Fruit fly (Drosophila melanogaster): ENCODE data around the gene CG40485.

CG40485 gene

DNA sequence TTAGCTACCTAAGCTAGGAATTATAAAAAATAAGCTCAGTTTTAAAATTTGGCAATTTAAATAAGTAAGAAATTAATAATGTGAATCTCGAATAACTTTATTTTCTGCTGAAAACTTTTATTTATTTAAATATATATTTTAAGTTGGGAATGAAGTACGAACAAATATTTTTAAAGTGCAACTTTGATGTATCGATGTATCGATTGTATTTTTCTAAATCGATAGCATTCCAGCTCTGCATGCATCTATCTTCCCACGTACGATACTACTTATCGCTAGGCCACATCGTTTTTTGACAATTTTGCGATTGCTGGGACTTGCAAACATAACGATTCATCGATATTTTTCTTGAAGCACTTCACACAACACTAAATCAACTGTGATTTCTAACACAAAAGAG is 45.2 kb upstream of the CG40485 start (continued):
- TF ChIP-seq sens (GFP tag), result peak; percentile 64
- no peak for TF ChIP-seq CG1529 (GFP tag; optimal IDR thresholded peaks at IDR 0.05)
- TF ChIP-seq aop (GFP tag; IDR thresholded peaks at IDR 0.05), result no peak
- TF ChIP-seq Gug (GFP tag; IDR thresholded peaks at IDR 0.05), result no peak; the same call in 3 of the 4 replicates
- TF ChIP-seq CG17361 (GFP tag; IDR thresholded peaks at IDR 0.05), result peak; percentile 51; the same call in 2 of the 3 replicates
- TF ChIP-seq CG15269 (tag; optimal IDR thresholded peaks at IDR 0.05), result no peak
- no peak for TF ChIP-seq pum (GFP tag; optimal IDR thresholded peaks at IDR 0.05)
- no peak for TF ChIP-seq psq (GFP tag; optimal IDR thresholded peaks at IDR 0.05)
- TF ChIP-seq Xbp1 (GFP tag; optimal IDR thresholded peaks at IDR 0.05), result peak; percentile 23
- TF ChIP-seq CG13775 (GFP tag; optimal IDR thresholded peaks at IDR 0.05), result peak; percentile 30
- no peak for TF ChIP-seq CG7928 (GFP tag; optimal IDR thresholded peaks at IDR 0.05)
- TF ChIP-seq B-H2 (GFP tag; optimal IDR thresholded peaks at IDR 0.05), result no peak
- no peak for TF ChIP-seq Vsx1 (GFP tag; optimal IDR thresholded peaks at IDR 0.05)
- TF ChIP-seq CG7372 (GFP tag; IDR thresholded peaks at IDR 0.05), result no peak
- TF ChIP-seq CG4360 (GFP tag; IDR thresholded peaks at IDR 0.05), result no peak
- TF ChIP-seq Taf1 (GFP tag; IDR thresholded peaks at IDR 0.05), result no peak
- TF ChIP-seq CG7745 (tag; optimal IDR thresholded peaks at IDR 0.05), result no peak
- peak; percentile 50 for TF ChIP-seq CoRest (tag; optimal IDR thresholded peaks at IDR 0.05)
- TF ChIP-seq CG1603 (tag; optimal IDR thresholded peaks at IDR 0.05), result peak; percentile 61
- TF ChIP-seq CG12299 (tag; optimal IDR thresholded peaks at IDR 0.05), result no peak
- TF ChIP-seq CG13296 (GFP tag; optimal IDR thresholded peaks at IDR 0.05), result no peak
- TF ChIP-seq Ssrp (tag; optimal IDR thresholded peaks at IDR 0.05), result peak; percentile 29
- TF ChIP-seq CG8388 (GFP tag; optimal IDR thresholded peaks at IDR 0.05), result peak; percentile 34
- TF ChIP-seq CG31365 (tag; optimal IDR thresholded peaks at IDR 0.05), result no peak
- peak; percentile 20 for TF ChIP-seq Blimp-1 (GFP tag; optimal IDR thresholded peaks at IDR 0.05)
- TF ChIP-seq sr (GFP tag; IDR thresholded peaks at IDR 0.05), result no peak
- TF ChIP-seq gro (GFP tag; optimal IDR thresholded peaks at IDR 0.05), result no peak
- no peak for TF ChIP-seq org-1 (GFP tag; optimal IDR thresholded peaks at IDR 0.05)
- TF ChIP-seq trem (tag; optimal IDR thresholded peaks at IDR 0.05), result peak; percentile 43
- no peak for TF ChIP-seq hth (optimal IDR thresholded peaks at IDR 0.05)
- TF ChIP-seq Elba2 (GFP tag; optimal IDR thresholded peaks at IDR 0.05), result no peak
- no peak for TF ChIP-seq Ada2b (GFP tag; IDR thresholded peaks at IDR 0.05)
- peak; percentile 97 for TF ChIP-seq mld (GFP tag; IDR thresholded peaks at IDR 0.05; ENCODE audit: partially characterized antibody)
- no peak for TF ChIP-seq CG12942 (GFP tag; optimal IDR thresholded peaks at IDR 0.05)
- no peak for TF ChIP-seq ATbp (GFP tag; optimal IDR thresholded peaks at IDR 0.05)
- peak; percentile 66 for TF ChIP-seq MBD-R2 (GFP tag; IDR thresholded peaks at IDR 0.05)
- TF ChIP-seq CG6175 (GFP tag; IDR thresholded peaks at IDR 0.05), result no peak
- no peak for TF ChIP-seq CG5180 (GFP tag; optimal IDR thresholded peaks at IDR 0.05)
- TF ChIP-seq CG11456 (GFP tag; IDR thresholded peaks at IDR 0.05), result no peak
- TF ChIP-seq Ets97D (GFP tag; optimal IDR thresholded peaks at IDR 0.05), result peak; percentile 52
- peak; percentile 7 for TF ChIP-seq CG10979 (tag; optimal IDR thresholded peaks at IDR 0.05)
- no peak for TF ChIP-seq Lim3 (GFP tag; IDR thresholded peaks at IDR 0.05)
- TF ChIP-seq fru (optimal IDR thresholded peaks at IDR 0.05), result no peak
- TF ChIP-seq br (optimal IDR thresholded peaks at IDR 0.05), result no peak
- no peak for TF ChIP-seq shn (GFP tag; optimal IDR thresholded peaks at IDR 0.05)
- TF ChIP-seq Abd-B (GFP tag; optimal IDR thresholded peaks at IDR 0.05), result peak; percentile 16
- peak; percentile 36 for TF ChIP-seq CG9727 (GFP tag; optimal IDR thresholded peaks at IDR 0.05)
- no peak for TF ChIP-seq otp (GFP tag; IDR thresholded peaks at IDR 0.05)
- no peak for TF ChIP-seq pfk (GFP tag; optimal IDR thresholded peaks at IDR 0.05)
- no peak for TF ChIP-seq CG17186 (GFP tag; optimal IDR thresholded peaks at IDR 0.05)
- TF ChIP-seq CG10431 (GFP tag; optimal IDR thresholded peaks at IDR 0.05), result no peak
- TF ChIP-seq crp (GFP tag; optimal IDR thresholded peaks at IDR 0.05), result no peak
- peak; percentile 1 for TF ChIP-seq CG3281 (GFP tag; optimal IDR thresholded peaks at IDR 0.05)

All from whole organism, embryonic.